Worm (Caenorhabditis elegans): ENCODE data around the gene T12C9.7.

The T12C9.7 gene

DNA sequence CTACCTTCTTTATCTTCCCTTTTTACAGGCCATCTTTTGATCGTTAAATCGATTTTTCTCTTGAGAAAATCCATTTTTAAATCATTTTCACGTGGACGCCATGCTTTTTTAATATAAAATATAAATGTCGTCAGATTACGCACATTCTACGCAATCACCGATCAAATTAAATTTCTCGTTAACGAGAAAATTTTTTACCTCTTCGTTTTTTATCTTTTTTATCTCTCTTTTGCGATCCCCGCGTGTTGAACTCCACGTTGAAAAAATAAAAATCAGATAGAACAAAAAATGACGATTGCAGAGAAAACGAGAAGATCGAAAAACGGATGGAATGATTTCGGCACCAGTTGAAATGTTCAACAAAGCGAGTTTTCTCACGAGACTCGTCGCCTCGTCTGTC lies 40.8 kb downstream of the T12C9.7 start, which contains the start of gene bpnt-1:
Gene bpnt-1, plus strand, starts transcription at position 301 of the 400 bp plus-strand sequence.
- TF ChIP-seq lin-15B (tag; optimal IDR thresholded peaks at IDR 0.05): no peak
- TF ChIP-seq ceh-28 (tag; optimal IDR thresholded peaks at IDR 0.05): peak; percentile 14

- no peak for TF ChIP-seq ztf-4 (tag; optimal IDR thresholded peaks at IDR 0.05)
- no peak for TF ChIP-seq nhr-11 (tag; optimal IDR thresholded peaks at IDR 0.05)
- no peak for TF ChIP-seq unc-62 (GFP tag; optimal IDR thresholded peaks at IDR 0.05)
Measured at ce11 chrII:4417333-4417732, 43.4 kb downstream of the T12C9.7 start, which contains the start of gene sod-5. TSS of gene sod-5 (plus strand) at chrII:4417633.

ce11 chrII:4409650-4410049 lies 51.1 kb downstream of the T12C9.7 start:
- no peak for TF ChIP-seq daf-12 (tag; optimal IDR thresholded peaks at IDR 0.05)
- TF ChIP-seq nfya-1 (tag; optimal IDR thresholded peaks at IDR 0.05; ENCODE audit: insufficient read depth): peak; percentile 90
- no peak for TF ChIP-seq nhr-43 (tag; optimal IDR thresholded peaks at IDR 0.05; ENCODE audit: poor library complexity, severe bottlenecking)
- no peak for TF ChIP-seq ceh-16 (tag; optimal IDR thresholded peaks at IDR 0.05)
- TF ChIP-seq nhr-23 (tag; optimal IDR thresholded peaks at IDR 0.05): no peak

Data from whole organism, L3 larva.